Fruit fly (Drosophila melanogaster): Measurements from ENCODE around the gene cana.

DNA sequence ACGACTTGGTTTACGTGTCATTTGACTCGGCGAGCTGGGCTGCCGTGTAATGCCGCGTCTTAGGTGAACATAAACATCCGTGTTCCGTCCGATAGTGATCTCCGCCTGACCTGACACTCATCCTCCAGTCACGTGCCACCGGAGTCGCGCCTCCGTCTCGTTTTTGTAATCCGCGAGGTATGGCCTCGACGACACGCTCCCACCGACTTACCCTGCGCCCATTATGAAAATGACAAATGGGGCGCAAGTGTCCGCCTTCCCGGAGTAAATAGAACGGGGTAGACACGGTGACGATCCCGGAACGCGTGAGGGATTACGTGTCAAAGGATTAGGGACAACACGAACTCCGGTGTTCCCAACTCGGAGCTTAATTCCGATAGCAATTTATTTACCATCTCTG, 26.2 kb downstream of the cana start:
- TF ChIP-seq CG34367 (tag; optimal IDR thresholded peaks at IDR 0.05), result no peak
- TF ChIP-seq CG13204 (GFP tag; optimal IDR thresholded peaks at IDR 0.05), result no peak
- no peak for TF ChIP-seq CG10348 (GFP tag; IDR thresholded peaks at IDR 0.05)
- no peak for TF ChIP-seq EcR (GFP tag; optimal IDR thresholded peaks at IDR 0.05)
- no peak for TF ChIP-seq CG8301 (tag; optimal IDR thresholded peaks at IDR 0.05)
- no peak for TF ChIP-seq Snoo (tag; optimal IDR thresholded peaks at IDR 0.05)
- no peak for TF ChIP-seq fd96Ca (GFP tag; IDR thresholded peaks at IDR 0.05)
- TF ChIP-seq CG4496 (GFP tag; IDR thresholded peaks at IDR 0.05), result no peak
- no peak for TF ChIP-seq gl (tag; optimal IDR thresholded peaks at IDR 0.05)
- TF ChIP-seq D1 (tag; optimal IDR thresholded peaks at IDR 0.05), result no peak
- no peak for TF ChIP-seq Pif1B (GFP tag; optimal IDR thresholded peaks at IDR 0.05)
- no peak for TF ChIP-seq CG9948 (tag; optimal IDR thresholded peaks at IDR 0.05)
- no peak for TF ChIP-seq CG14655 (GFP tag; optimal IDR thresholded peaks at IDR 0.05)
- no peak for TF ChIP-seq CG8159 (tag; optimal IDR thresholded peaks at IDR 0.05)

Data from whole organism, pupa.